Worm (Caenorhabditis elegans) whole organism, mixed stage, embryonic: ENCODE results near the gene C34E7.3.

ENCODE experiments used
- M03D4.4 ChIP-seq: sonication (generic microtip); optimal IDR thresholded peaks from 2 replicates; lab custom pipeline; 2017; ENCODE audit warnings: mild to moderate bottlenecking, missing genetic modification characterization, missing compliant biosample characterization
- bed-3 ChIP-seq: fragments of 200-800 bp; sonication (Bioruptor generic); optimal IDR thresholded peaks from 3 replicates; lab custom pipeline; 2018; ENCODE audit warnings: mild to moderate bottlenecking, missing genetic modification characterization, moderate library complexity, missing compliant biosample characterization
- blmp-1 ChIP-seq: fragments of 150-350 bp; optimal IDR thresholded peaks from 2 replicates; lab custom pipeline; 2014; ENCODE audit warnings: missing biosample characterization, missing genetic modification characterization
- ceh-39 ChIP-seq: fragments of 150-350 bp; optimal IDR thresholded peaks from 2 replicates; lab custom pipeline; 2014; ENCODE audit warnings: missing biosample characterization, missing genetic modification characterization
- ceh-43 ChIP-seq: fragments of 200-800 bp; sonication (Bioruptor generic); optimal IDR thresholded peaks from 2 replicates; lab custom pipeline; 2018; ENCODE audit warnings: mild to moderate bottlenecking, missing genetic modification characterization, moderate library complexity, missing compliant biosample characterization
- ces-1 ChIP-seq: fragments of 150-350 bp; optimal IDR thresholded peaks from 2 replicates; lab custom pipeline; 2014; ENCODE audit warnings: missing biosample characterization, missing genetic modification reagents, missing genetic modification characterization
- drap-1 ChIP-seq: fragments of 200-800 bp; sonication (Bioruptor generic); optimal IDR thresholded peaks from 3 replicates; lab custom pipeline; 2018; ENCODE audit warnings: mild to moderate bottlenecking, missing genetic modification characterization, missing compliant biosample characterization
- elt-1 ChIP-seq: sonication (generic microtip); optimal IDR thresholded peaks from 2 replicates; lab custom pipeline; 2017; ENCODE audit warnings: missing genetic modification characterization, mild to moderate bottlenecking, missing compliant biosample characterization, antibody characterized with exemption, moderate library complexity, borderline replicate concordance; ENCODE audit not compliant: insufficient read depth
- elt-3 ChIP-seq: fragments of 150-350 bp; optimal IDR thresholded peaks from 2 replicates; lab custom pipeline; 2014; ENCODE audit warnings: missing biosample characterization, missing genetic modification characterization
- flh-1 ChIP-seq: fragments of 200-800 bp; sonication (Bioruptor generic); optimal IDR thresholded peaks from 2 replicates; lab custom pipeline; 2018; ENCODE audit warnings: mild to moderate bottlenecking, missing genetic modification characterization, moderate library complexity, missing compliant biosample characterization
- ham-2 ChIP-seq: fragments of 200-800 bp; sonication (Bioruptor generic); optimal IDR thresholded peaks from 2 replicates; lab custom pipeline; 2018; ENCODE audit warnings: mild to moderate bottlenecking, missing genetic modification characterization, missing compliant biosample characterization
- hlh-1 ChIP-seq: fragments of 150-350 bp; optimal IDR thresholded peaks from 2 replicates; lab custom pipeline; 2014; ENCODE audit warnings: missing biosample characterization, missing genetic modification reagents, missing genetic modification characterization
- lin-32 ChIP-seq: fragments of 200-800 bp; sonication (Bioruptor generic); optimal IDR thresholded peaks from 2 replicates; lab custom pipeline; 2018; ENCODE audit warnings: mild to moderate bottlenecking, missing genetic modification characterization, missing compliant biosample characterization
- lsy-2 ChIP-seq: fragments of 150-350 bp; optimal IDR thresholded peaks from 2 replicates; lab custom pipeline; 2014; ENCODE audit warnings: missing biosample characterization, missing genetic modification characterization
- mep-1 ChIP-seq: fragments of 150-350 bp; optimal IDR thresholded peaks from 2 replicates; lab custom pipeline; 2017; ENCODE audit warnings: missing biosample characterization, missing genetic modification reagents, missing genetic modification characterization, inconsistent platforms
- nhr-12 ChIP-seq: fragments of 150-350 bp; optimal IDR thresholded peaks from 2 replicates; lab custom pipeline; 2014; ENCODE audit warnings: missing biosample characterization, missing genetic modification characterization
- nhr-2 ChIP-seq: fragments of 150-350 bp; optimal IDR thresholded peaks from 2 replicates; lab custom pipeline; 2014; ENCODE audit warnings: missing biosample characterization, missing genetic modification characterization
- nhr-237 ChIP-seq: fragments of 150-350 bp; optimal IDR thresholded peaks from 2 replicates; lab custom pipeline; 2014; ENCODE audit warnings: missing biosample characterization, missing genetic modification characterization
- nhr-28 ChIP-seq: fragments of 150-350 bp; optimal IDR thresholded peaks from 2 replicates; lab custom pipeline; 2014; ENCODE audit warnings: missing biosample characterization, missing genetic modification characterization
- nhr-76 ChIP-seq: sonication (generic microtip); optimal IDR thresholded peaks from 2 replicates; lab custom pipeline; 2017; ENCODE audit warnings: missing biosample characterization, missing genetic modification characterization
- sem-2 ChIP-seq: fragments of 200-800 bp; sonication (Bioruptor generic); optimal IDR thresholded peaks from 2 replicates; lab custom pipeline; 2018; ENCODE audit warnings: mild to moderate bottlenecking, missing genetic modification characterization, missing compliant biosample characterization
- snpc-4 ChIP-seq: fragments of 150-350 bp; optimal IDR thresholded peaks from 2 replicates; lab custom pipeline; 2014; ENCODE audit warnings: missing biosample characterization, missing genetic modification characterization
- sptf-1 ChIP-seq: sonication (generic microtip); optimal IDR thresholded peaks from 2 replicates; lab custom pipeline; 2017; ENCODE audit warnings: mild to moderate bottlenecking, missing genetic modification characterization, moderate library complexity, missing compliant biosample characterization
- unc-39 ChIP-seq: fragments of 150-350 bp; optimal IDR thresholded peaks from 2 replicates; lab custom pipeline; 2014; ENCODE audit warnings: missing biosample characterization, missing genetic modification characterization
- unc-62 ChIP-seq: fragments of 150-350 bp; optimal IDR thresholded peaks from 2 replicates; lab custom pipeline; 2014; ENCODE audit warnings: missing biosample characterization, missing genetic modification reagents, missing genetic modification characterization
- ztf-11 ChIP-seq: fragments of 150-350 bp; optimal IDR thresholded peaks from 2 replicates; lab custom pipeline; 2014; ENCODE audit warnings: missing biosample characterization, missing genetic modification characterization

C34E7.3 gene

ce11 chrX:12935694-12936093 lies 5.6 kb downstream of the C34E7.3 start:
- TF ChIP-seq elt-1 (tag; lab: Kevin White, UChicago) (peak; percentile 96), unc-62 (GFP tag; lab: Kevin White, UChicago) (peak; percentile 89), hlh-1 (tag; lab: Kevin White, UChicago) (no peak)
- TF ChIP-seq, all 35 proteins: peak for 2

- TF ChIP-seq lsy-2 (tag; lab: Kevin White, UChicago) (no peak), ceh-39 (tag; lab: Kevin White, UChicago) (no peak), ztf-11 (no peak), nhr-2 (tag; lab: Kevin White, UChicago) (no peak), elt-1 (tag; lab: Kevin White, UChicago) (no peak), nhr-76 (tag; lab: Kevin White, UChicago) (no peak), sem-2 (GFP tag; lab: Kevin White, UChicago) (no peak), elt-3 (tag; lab: Kevin White, UChicago) (no peak), blmp-1 (tag; lab: Kevin White, UChicago) (no peak), nhr-28 (tag; lab: Kevin White, UChicago) (no peak), ham-2 (GFP tag; lab: Kevin White, UChicago) (no peak), mep-1 (tag; lab: Kevin White, UChicago) (no peak), ceh-43 (GFP tag; lab: Kevin White, UChicago) (no peak), nhr-12 (no peak), unc-62 (GFP tag; lab: Kevin White, UChicago) (no peak), sptf-1 (tag; lab: Kevin White, UChicago) (no peak), hlh-1 (tag; lab: Kevin White, UChicago) (no peak)
Measured at ce11 chrX:12937521-12937920, 7.5 kb downstream of the C34E7.3 start.

ce11 chrX:12940811-12941210 lies 10.8 kb downstream of the C34E7.3 start, which contains the start of gene gmap-3:
Gene gmap-3, minus strand, starts transcription at chrX:12940958.
- TF ChIP-seq blmp-1 (tag; lab: Kevin White, UChicago): no peak
- TF ChIP-seq bed-3 (GFP tag; lab: Kevin White, UChicago): no peak
- TF ChIP-seq sem-2 (GFP tag; lab: Kevin White, UChicago): no peak
- no peak for TF ChIP-seq nhr-76 (tag; lab: Kevin White, UChicago)
- TF ChIP-seq nhr-12: no peak
- no peak for TF ChIP-seq mep-1 (tag; lab: Kevin White, UChicago)
- TF ChIP-seq ham-2 (GFP tag; lab: Kevin White, UChicago): no peak
- no peak for TF ChIP-seq ztf-11
- no peak for TF ChIP-seq ceh-43 (GFP tag; lab: Kevin White, UChicago)
- no peak for TF ChIP-seq sptf-1 (tag; lab: Kevin White, UChicago)

- TF ChIP-seq lsy-2 (tag; lab: Kevin White, UChicago) (no peak), snpc-4 (tag; lab: Kevin White, UChicago) (no peak)
Measured at ce11 chrX:12942296-12942695, 12.2 kb downstream of the C34E7.3 start.

ce11 chrX:12943166-12943565 lies 13.1 kb downstream of the C34E7.3 start, which contains the start of gene gmap-2:
Gene gmap-2, minus strand, starts transcription at chrX:12943266.
- TF ChIP-seq snpc-4 (tag; lab: Kevin White, UChicago) (no peak), nhr-28 (tag; lab: Kevin White, UChicago) (no peak)

ce11 chrX:12944661-12945060 lies 14.6 kb downstream of the C34E7.3 start:
- TF ChIP-seq bed-3 (GFP tag; lab: Kevin White, UChicago): no peak

- TF ChIP-seq nhr-28 (tag; lab: Kevin White, UChicago) (no peak), ceh-39 (tag; lab: Kevin White, UChicago) (no peak), sptf-1 (tag; lab: Kevin White, UChicago) (no peak), M03D4.4 (tag; lab: Kevin White, UChicago) (no peak), ces-1 (GFP tag; lab: Kevin White, UChicago) (no peak), ztf-11 (no peak), mep-1 (tag; lab: Kevin White, UChicago) (no peak), snpc-4 (tag; lab: Kevin White, UChicago) (no peak), flh-1 (no peak), hlh-1 (tag; lab: Kevin White, UChicago) (no peak), elt-3 (tag; lab: Kevin White, UChicago) (no peak), nhr-237 (tag; lab: Kevin White, UChicago) (no peak), unc-39 (no peak), ham-2 (GFP tag; lab: Kevin White, UChicago) (no peak), lin-32 (no peak), drap-1 (GFP tag; lab: Kevin White, UChicago) (no peak)
Measured at ce11 chrX:12946533-12946932, 16.5 kb downstream of the C34E7.3 start, which contains the start of gene C05E7.3. Gene C05E7.3, minus strand, starts transcription at chrX:12946633.
